Worm (Caenorhabditis elegans): Measurements from ENCODE around the gene F42F12.14.
A peak's percentile ranks its signal among the peaks of the same experiment; 100 is the strongest.
"Not testable (repeated sequence)": the region's sequence is repeated elsewhere in the genome, so short reads cannot be mapped to it uniquely, and the experiment has no call there.

The F42F12.14 gene

DNA sequence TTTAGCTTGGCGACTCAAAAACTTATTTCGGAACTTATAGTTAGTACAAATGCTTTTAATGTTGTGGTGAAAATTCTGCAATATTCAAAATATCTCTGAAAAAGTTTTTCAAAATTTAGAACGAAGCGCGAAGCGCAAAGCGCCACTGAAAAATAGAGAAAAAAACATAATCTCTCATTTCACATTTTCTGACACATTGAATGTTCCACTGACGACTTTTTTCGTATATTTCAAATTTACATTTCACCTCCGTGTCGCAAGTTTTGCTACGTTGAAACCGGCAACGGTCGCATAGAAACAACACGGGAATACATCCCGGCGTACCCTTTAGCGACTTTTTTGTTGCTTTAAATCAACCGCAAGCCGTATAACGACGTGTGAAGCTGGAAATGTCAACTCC is at the start of gene F42F12.14:
TSS of gene F42F12.14 (plus strand) at position 301 of the 400 bp plus-strand sequence.
- TF ChIP-seq nhr-19 (GFP tag; conservative IDR thresholded peaks at IDR 0.05), result no peak
- TF ChIP-seq nhr-71 (tag; optimal IDR thresholded peaks at IDR 0.05), result no peak
- TF ChIP-seq efl-3 (GFP tag; optimal IDR thresholded peaks at IDR 0.05), result no peak

DNA sequence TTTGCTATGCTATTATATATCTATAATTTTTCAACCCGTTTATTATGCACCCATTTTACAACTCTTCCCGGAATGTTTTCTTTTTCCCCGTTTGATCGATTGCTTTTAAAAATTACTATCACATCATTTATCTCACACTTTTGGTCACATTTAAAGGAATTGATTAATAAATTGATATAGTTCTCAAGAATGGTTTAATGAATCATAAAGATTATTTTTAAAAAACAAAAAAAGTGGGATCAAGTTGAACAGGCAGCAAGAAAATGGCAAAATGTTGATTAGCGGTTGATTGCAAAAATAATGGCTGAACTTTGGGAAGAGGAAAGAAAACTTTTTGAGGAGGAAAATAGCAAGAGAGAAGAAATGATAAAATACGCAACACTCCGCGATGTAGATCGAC is 48.6 kb upstream of the F42F12.14 start, which contains the start of gene W06D11.5:
TSS of gene W06D11.5 (plus strand) at position 301 of the 400 bp plus-strand sequence.
- peak; percentile 1 for TF ChIP-seq nhr-85 (tag)
- TF ChIP-seq sptf-1 (tag; optimal IDR thresholded peaks at IDR 0.05), result no peak

DNA sequence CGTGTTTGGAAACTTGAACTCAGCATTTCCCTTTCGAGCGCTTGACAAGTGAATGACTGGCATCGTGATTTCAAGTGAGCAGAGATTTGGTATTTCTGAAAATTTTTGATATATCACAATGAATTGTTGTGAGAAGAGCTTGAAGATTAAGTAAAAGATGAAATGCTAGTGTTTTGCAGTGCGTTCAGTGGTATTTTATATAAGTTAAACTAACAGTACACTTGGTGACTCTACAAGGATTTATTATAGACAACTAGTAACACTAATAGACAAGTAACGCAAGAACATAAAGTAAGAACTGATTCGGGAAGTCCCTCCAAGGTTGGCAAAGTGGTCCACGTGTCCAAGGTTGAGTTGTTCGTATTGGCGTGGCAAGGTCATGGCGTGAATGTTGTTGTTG is 45.7 kb upstream of the F42F12.14 start, which contains the start of gene dot-1.3:
TSS of gene dot-1.3 (minus strand) at position 101 of the 400 bp plus-strand sequence.
- TF ChIP-seq isw-1 (GFP tag; IDR thresholded peaks at IDR 0.05); mep-1 (tag; optimal IDR thresholded peaks at IDR 0.05); ceh-90 (tag; optimal IDR thresholded peaks at IDR 0.05): not testable (repeated sequence)

ce11 chrX:12304231-12304630 is 44.2 kb upstream of the F42F12.14 start:
- TF ChIP-seq aha-1 (tag; optimal IDR thresholded peaks at IDR 0.05) (no peak), swsn-7 (tag; optimal IDR thresholded peaks at IDR 0.05) (no peak), lsy-2 (tag; optimal IDR thresholded peaks at IDR 0.05) (no peak), hpl-2 (GFP tag; optimal IDR thresholded peaks at IDR 0.05) (no peak), vab-15 (tag; optimal IDR thresholded peaks at IDR 0.05) (no peak), unc-62 (GFP tag; optimal IDR thresholded peaks at IDR 0.05) (no peak), lin-39 (tag; optimal IDR thresholded peaks at IDR 0.05) (no peak), nhr-90 (tag; optimal IDR thresholded peaks at IDR 0.05; ENCODE audit: poor library complexity) (no peak), rnt-1 (tag; optimal IDR thresholded peaks at IDR 0.05) (no peak), C34B4.2 (tag; optimal IDR thresholded peaks at IDR 0.05) (no peak), lin-15B (tag; optimal IDR thresholded peaks at IDR 0.05) (no peak), pag-3 (tag; optimal IDR thresholded peaks at IDR 0.05; ENCODE audit: borderline replicate concordance, insufficient read depth) (no peak)

- TF ChIP-seq nhr-28 (tag; optimal IDR thresholded peaks at IDR 0.05) (no peak), pqm-1 (tag; optimal IDR thresholded peaks at IDR 0.05) (no peak), mep-1 (tag; optimal IDR thresholded peaks at IDR 0.05) (no peak), sox-4 (tag; optimal IDR thresholded peaks at IDR 0.05) (no peak), lin-39 (tag; optimal IDR thresholded peaks at IDR 0.05) (no peak), snu-23 (GFP tag; optimal IDR thresholded peaks at IDR 0.05) (no peak), nhr-19 (GFP tag; conservative IDR thresholded peaks at IDR 0.05) (no peak), lin-15B (tag; optimal IDR thresholded peaks at IDR 0.05) (no peak), hlh-17 (GFP tag; optimal IDR thresholded peaks at IDR 0.05; ENCODE audit: borderline replicate concordance) (no peak), snpc-4 (tag; optimal IDR thresholded peaks at IDR 0.05) (no peak), sptf-1 (tag; optimal IDR thresholded peaks at IDR 0.05) (no peak), egl-13 (tag; optimal IDR thresholded peaks at IDR 0.05) (no peak), nhr-20 (tag; optimal IDR thresholded peaks at IDR 0.05) (no peak), nhr-237 (tag; optimal IDR thresholded peaks at IDR 0.05) (no peak), fkh-10 (GFP tag; optimal IDR thresholded peaks at IDR 0.05) (no peak), zag-1 (tag; optimal IDR thresholded peaks at IDR 0.05) (no peak), unc-130 (tag; optimal IDR thresholded peaks at IDR 0.05) (no peak)
Observed at ce11 chrX:12306565-12306964, 41.9 kb upstream of the F42F12.14 start, which contains the start of gene phf-32. Gene phf-32, plus strand, starts transcription at chrX:12306865.

DNA sequence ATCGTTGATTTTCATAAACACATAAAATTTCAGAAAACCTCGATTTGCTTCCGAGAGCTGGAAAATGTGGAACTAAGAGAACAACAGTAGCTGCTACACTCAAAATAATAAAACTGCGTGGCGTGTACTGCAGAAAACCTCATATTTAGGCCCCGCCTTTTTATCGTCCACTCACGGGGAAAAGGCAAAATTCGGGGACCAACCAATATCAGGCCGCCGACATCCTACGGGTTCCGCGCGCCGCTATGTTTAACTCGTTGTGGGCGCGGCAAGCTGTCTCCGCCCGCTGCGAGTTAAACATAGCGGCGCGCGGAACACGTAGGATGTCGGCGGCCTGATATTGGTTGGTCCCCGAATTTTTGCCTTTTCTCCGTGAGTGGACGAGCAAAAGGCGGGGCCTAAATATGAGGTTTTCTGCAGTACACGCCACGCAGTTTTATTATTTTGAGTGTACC is 40.4 kb upstream of the F42F12.14 start, which contains the start of gene F17A2.16:
TSS of gene F17A2.16 (plus strand) at position 405 of the 455 bp plus-strand sequence.
- TF ChIP-seq alr-1 (tag; optimal IDR thresholded peaks at IDR 0.05; ENCODE audit: borderline replicate concordance); grh-1 (GFP tag; IDR thresholded peaks at IDR 0.05); elt-3 (tag; optimal IDR thresholded peaks at IDR 0.05): not testable (repeated sequence)

All from whole organism, L1 larva.